Worm (Caenorhabditis elegans): ENCODE measurements around the gene gcy-31.

ce11 chrX:2413277-2413676, 14.0 kb downstream of the gcy-31 start, which contains the start of gene hlh-15:
- no peak for TF ChIP-seq lin-11 (tag; optimal IDR thresholded peaks at IDR 0.05)
- TF ChIP-seq sdc-2 (tag; optimal IDR thresholded peaks at IDR 0.05), result no peak
- no peak for TF ChIP-seq ama-1 (optimal IDR thresholded peaks at IDR 0.05)
- no peak for TF ChIP-seq nfya-1 (tag; optimal IDR thresholded peaks at IDR 0.05)
- TF ChIP-seq dve-1 (tag; optimal IDR thresholded peaks at IDR 0.05), result no peak
- no peak for TF ChIP-seq K09A11.1 (tag; optimal IDR thresholded peaks at IDR 0.05; ENCODE audit: insufficient read depth)
- no peak for TF ChIP-seq unc-86 (tag; optimal IDR thresholded peaks at IDR 0.05)
- no peak for TF ChIP-seq fkh-10 (GFP tag; optimal IDR thresholded peaks at IDR 0.05)
- TF ChIP-seq dmd-4 (tag; optimal IDR thresholded peaks at IDR 0.05; ENCODE audit: borderline replicate concordance), result no peak
- no peak for TF ChIP-seq mec-3 (tag; optimal IDR thresholded peaks at IDR 0.05; ENCODE audit: borderline replicate concordance)
- TF ChIP-seq ets-4 (tag; optimal IDR thresholded peaks at IDR 0.05), result no peak
- no peak for TF ChIP-seq pqm-1 (tag; optimal IDR thresholded peaks at IDR 0.05)

Data from whole organism, late embryonic.